Worm (Caenorhabditis elegans) whole organism, midembryonic: ENCODE results near the gene M6.11.
A peak's percentile ranks its signal among the peaks of the same experiment; 100 is the strongest.

ENCODE experiments used
- T22C8.4 ChIP-seq: fragments of 200-800 bp; sonication (Bioruptor generic); IDR thresholded peaks from 2 replicates; pipeline ENCODE4 v1.3.6; 2022; ENCODE audit warnings: missing genetic modification characterization, missing compliant biosample characterization
- cog-1 ChIP-seq: sonication (generic microtip); optimal IDR thresholded peaks from 2 replicates; lab custom pipeline; 2016; ENCODE audit warnings: missing genetic modification characterization, missing compliant biosample characterization
- flt-1 ChIP-seq: fragments of 200-800 bp; sonication (Bioruptor generic); IDR thresholded peaks from 2 replicates; pipeline ENCODE4 v1.3.6; 2022; ENCODE audit warnings: missing genetic modification characterization, missing compliant biosample characterization
- klf-2 ChIP-seq: fragments of 200-800 bp; sonication (Bioruptor generic); conservative IDR thresholded peaks from 2 replicates; pipeline ENCODE4 v1.3.6; 2022; ENCODE audit warnings: missing genetic modification reagents, missing genetic modification characterization, missing compliant biosample characterization
- med-1 ChIP-seq: sonication (generic microtip); optimal IDR thresholded peaks from 2 replicates; lab custom pipeline; 2017; ENCODE audit warnings: missing genetic modification characterization, mild to moderate bottlenecking, missing compliant biosample characterization, antibody characterized with exemption, missing genetic modification reagents; ENCODE audit not compliant: insufficient read depth
- ref-1 ChIP-seq: fragments of 200-800 bp; sonication (Bioruptor generic); conservative IDR thresholded peaks from 2 replicates; pipeline ENCODE4 v1.3.6; 2022; ENCODE audit warnings: missing genetic modification reagents, missing genetic modification characterization, missing compliant biosample characterization
- tab-1 ChIP-seq: fragments of 200-800 bp; sonication (Bioruptor generic); IDR thresholded peaks from 2 replicates; pipeline ENCODE4 v1.3.6; 2022; ENCODE audit warnings: missing genetic modification characterization, missing compliant biosample characterization
- ztf-23 ChIP-seq: fragments of 200-800 bp; sonication (Bioruptor generic); IDR thresholded peaks from 2 replicates; pipeline ENCODE4 v1.3.6; 2022; ENCODE audit warnings: missing genetic modification reagents, missing genetic modification characterization, missing compliant biosample characterization
- ztf-29 ChIP-seq: fragments of 200-800 bp; sonication (Bioruptor generic); IDR thresholded peaks from 2 replicates; pipeline ENCODE4 v1.3.6; 2022; ENCODE audit warnings: missing genetic modification reagents, missing genetic modification characterization, missing compliant biosample characterization

Gene M6.11

DNA sequence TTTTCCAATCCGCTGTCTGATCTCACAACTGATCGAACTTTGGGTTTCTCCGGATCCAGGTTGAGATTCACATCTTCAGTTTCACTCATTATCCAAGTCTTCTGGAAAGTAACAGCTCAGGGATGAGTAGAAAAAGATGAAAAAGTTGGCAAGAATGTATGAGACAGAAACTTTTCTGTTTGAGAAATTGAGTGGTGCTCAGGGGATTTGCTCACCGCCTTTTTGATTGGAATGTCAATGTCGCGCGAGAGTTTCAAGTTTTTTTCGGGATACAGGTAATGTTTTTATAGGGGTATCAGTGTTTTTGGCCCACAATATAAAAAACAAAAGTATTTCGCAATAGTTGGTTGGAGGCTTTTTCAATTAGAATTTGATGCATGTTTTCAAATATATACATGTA, 20.1 kb downstream of the M6.11 start, which contains the start of gene unc-96:
unc-96 (minus strand) TSS at position 101 of the 400 bp plus-strand sequence.
- TF ChIP-seq flt-1 (GFP tag; lab: Robert Waterston, UW) (no peak), ref-1 (GFP tag; lab: Robert Waterston, UW) (no peak), cog-1 (no peak), ztf-23 (GFP tag; lab: Robert Waterston, UW) (no peak), med-1 (no peak), ztf-29 (no peak), T22C8.4 (GFP tag; lab: Robert Waterston, UW) (no peak), klf-2 (no peak), tab-1 (GFP tag; lab: Robert Waterston, UW) (no peak)

DNA sequence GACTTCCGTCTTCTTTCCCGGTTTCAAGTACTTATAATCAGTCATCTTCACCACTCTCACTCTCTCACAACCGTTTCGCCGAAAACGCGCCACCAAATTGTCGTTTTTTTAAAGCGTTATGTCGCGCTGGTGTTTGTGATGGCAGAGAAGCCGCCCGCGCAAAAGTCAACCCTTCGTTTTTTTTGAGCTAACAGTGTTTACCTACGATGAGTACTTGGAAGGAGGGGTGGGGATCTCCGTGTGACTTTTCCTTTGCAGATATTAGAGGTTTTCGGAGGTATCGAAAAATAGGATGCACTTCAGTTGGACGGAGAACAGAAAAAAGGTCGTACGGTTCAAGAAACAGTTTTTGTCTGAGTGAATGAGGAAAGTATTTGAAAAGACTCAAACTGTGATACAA, 23.6 kb downstream of the M6.11 start:
- TF ChIP-seq T22C8.4 (GFP tag; lab: Robert Waterston, UW) = no peak
- TF ChIP-seq ztf-29 = no peak
- TF ChIP-seq klf-2 = no peak
- TF ChIP-seq tab-1 (GFP tag; lab: Robert Waterston, UW) = no peak
- TF ChIP-seq ref-1 (GFP tag; lab: Robert Waterston, UW) = no peak
- no peak for TF ChIP-seq ztf-23 (GFP tag; lab: Robert Waterston, UW)
- no peak for TF ChIP-seq cog-1
- TF ChIP-seq flt-1 (GFP tag; lab: Robert Waterston, UW) = no peak
- no peak for TF ChIP-seq med-1

DNA sequence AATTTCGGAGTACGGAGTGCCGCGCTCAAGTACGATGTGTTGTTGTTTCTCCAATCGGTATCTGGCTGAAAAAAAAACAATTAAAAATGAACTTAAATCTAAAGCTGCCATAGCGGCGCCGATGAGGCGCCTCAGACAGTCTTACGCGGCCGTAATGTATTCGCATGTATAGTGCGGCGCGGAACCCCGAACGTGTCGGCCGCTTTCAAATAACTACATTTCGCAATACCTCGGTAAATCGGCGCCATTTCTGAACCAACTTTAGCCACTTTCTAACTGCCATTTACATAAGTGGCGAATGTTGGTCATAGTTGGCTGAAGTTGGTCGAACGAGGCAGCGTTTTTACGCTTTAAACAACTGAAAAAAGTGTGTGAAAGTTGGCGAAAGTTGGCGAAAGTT, 28.6 kb downstream of the M6.11 start:
- no peak for TF ChIP-seq T22C8.4 (GFP tag; lab: Robert Waterston, UW)
- no peak for TF ChIP-seq tab-1 (GFP tag; lab: Robert Waterston, UW)
- no peak for TF ChIP-seq flt-1 (GFP tag; lab: Robert Waterston, UW)
- no peak for TF ChIP-seq ztf-29
- no peak for TF ChIP-seq ref-1 (GFP tag; lab: Robert Waterston, UW)
- no peak for TF ChIP-seq klf-2
- TF ChIP-seq cog-1 = no peak
- TF ChIP-seq ztf-23 (GFP tag; lab: Robert Waterston, UW) = no peak
- no peak for TF ChIP-seq med-1

DNA sequence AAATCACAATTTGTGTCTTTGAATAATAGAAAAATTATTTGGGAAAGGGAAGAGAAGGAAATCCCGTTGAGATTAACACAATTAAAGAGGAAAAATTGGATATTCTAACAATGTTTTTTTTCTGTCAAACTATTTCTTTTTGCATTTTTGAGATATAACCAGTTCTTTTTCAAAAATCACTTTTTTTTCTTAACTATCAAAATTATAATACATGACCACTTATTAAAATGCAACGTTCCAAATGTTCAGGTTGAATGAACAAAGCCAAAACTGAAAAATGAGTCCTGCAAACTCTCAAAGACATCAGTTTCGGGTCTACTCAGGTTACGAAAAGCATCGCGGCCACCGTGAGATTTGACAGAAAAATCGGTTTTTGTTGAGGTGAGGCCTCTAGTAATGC, 31.8 kb downstream of the M6.11 start:
- no peak for TF ChIP-seq ref-1 (GFP tag; lab: Robert Waterston, UW)
- TF ChIP-seq tab-1 (GFP tag; lab: Robert Waterston, UW) = no peak
- TF ChIP-seq flt-1 (GFP tag; lab: Robert Waterston, UW) = no peak
- TF ChIP-seq ztf-23 (GFP tag; lab: Robert Waterston, UW) = no peak
- TF ChIP-seq ztf-29 = no peak
- no peak for TF ChIP-seq med-1
- no peak for TF ChIP-seq klf-2
- TF ChIP-seq T22C8.4 (GFP tag; lab: Robert Waterston, UW) = no peak
- TF ChIP-seq cog-1 = no peak

DNA sequence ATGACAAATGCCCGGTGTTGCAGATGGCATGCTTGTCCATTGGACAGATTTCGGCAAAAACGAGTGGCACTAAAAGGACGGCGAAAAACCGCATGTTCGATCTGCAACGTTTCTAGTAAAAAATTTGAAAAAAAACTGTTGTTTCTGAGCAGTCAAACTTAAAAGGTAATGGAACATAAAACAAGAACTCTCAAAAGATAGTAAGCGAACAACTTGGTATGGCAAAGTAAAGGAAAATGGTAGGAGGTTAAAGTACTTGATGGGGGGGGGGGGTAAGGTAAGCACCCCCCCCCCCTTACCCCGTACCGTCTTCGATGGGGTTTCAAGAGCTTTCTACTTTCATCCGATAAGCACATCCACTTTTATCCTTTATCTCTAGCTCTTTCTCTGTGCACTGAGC, 32.9 kb downstream of the M6.11 start, which contains the start of gene F13C5.5:
F13C5.5 (minus strand) TSS at position 101 of the 400 bp plus-strand sequence.
- no peak for TF ChIP-seq med-1
- TF ChIP-seq T22C8.4 (GFP tag; lab: Robert Waterston, UW) = no peak
- TF ChIP-seq klf-2 = no peak
- no peak for TF ChIP-seq ztf-23 (GFP tag; lab: Robert Waterston, UW)
- TF ChIP-seq flt-1 (GFP tag; lab: Robert Waterston, UW) = no peak
- no peak for TF ChIP-seq ztf-29
- no peak for TF ChIP-seq ref-1 (GFP tag; lab: Robert Waterston, UW)
- no peak for TF ChIP-seq cog-1
- TF ChIP-seq tab-1 (GFP tag; lab: Robert Waterston, UW) = no peak

DNA sequence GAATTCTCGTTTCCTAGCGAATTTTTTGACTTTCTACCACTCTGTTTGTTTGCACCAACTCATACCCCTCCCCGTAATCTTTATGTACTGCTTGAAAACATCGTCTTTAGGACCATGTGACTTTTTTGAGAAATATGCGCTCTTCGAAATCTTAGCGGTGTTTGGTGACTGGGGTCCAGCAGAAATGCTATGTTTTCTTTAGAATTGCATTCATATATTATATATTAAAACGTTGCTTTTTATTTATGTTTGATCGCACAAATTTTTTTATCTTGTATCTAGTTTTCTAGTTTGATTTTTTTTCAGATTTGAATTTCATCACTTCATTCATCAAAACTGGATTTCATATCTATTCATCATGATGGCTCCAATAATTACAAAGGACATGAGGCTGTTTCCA, 39.5 kb downstream of the M6.11 start, which contains the start of gene F13C5.1:
F13C5.1 (plus strand) TSS at position 301 of the 400 bp plus-strand sequence.
- TF ChIP-seq klf-2 = no peak
- no peak for TF ChIP-seq ref-1 (GFP tag; lab: Robert Waterston, UW)
- no peak for TF ChIP-seq tab-1 (GFP tag; lab: Robert Waterston, UW)
- TF ChIP-seq med-1 = no peak
- TF ChIP-seq T22C8.4 (GFP tag; lab: Robert Waterston, UW) = no peak
- TF ChIP-seq ztf-23 (GFP tag; lab: Robert Waterston, UW) = no peak
- TF ChIP-seq cog-1 = no peak
- no peak for TF ChIP-seq flt-1 (GFP tag; lab: Robert Waterston, UW)
- no peak for TF ChIP-seq ztf-29

DNA sequence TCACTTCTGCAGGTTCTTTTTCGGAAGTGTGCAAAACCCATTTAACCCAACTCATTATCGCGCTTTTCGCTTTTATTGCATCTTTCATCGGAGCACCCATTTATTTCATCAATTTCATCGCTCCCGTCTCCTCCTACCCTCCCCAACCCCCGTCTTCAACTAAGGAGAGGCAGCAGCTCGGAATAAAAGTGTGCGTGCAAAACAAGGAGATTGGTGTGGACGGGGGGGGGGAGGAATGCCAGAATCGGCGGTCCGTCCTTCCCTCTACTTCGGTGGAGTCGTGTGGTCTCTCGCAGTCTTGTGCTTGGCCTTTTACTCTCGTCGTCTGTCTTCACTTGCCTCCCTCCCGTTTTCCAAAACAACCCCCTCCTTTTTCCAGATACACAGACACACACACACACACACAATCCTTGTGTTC, 40.0 kb downstream of the M6.11 start:
- TF ChIP-seq ztf-23 (GFP tag; lab: Robert Waterston, UW) (peak; percentile 58; the same call in 1 of the 2 replicates), flt-1 (GFP tag; lab: Robert Waterston, UW) (peak; percentile 73), tab-1 (GFP tag; lab: Robert Waterston, UW) (0 out of 2 replicates have a peak, but pooled peaks have one; percentile 69), ref-1 (GFP tag; lab: Robert Waterston, UW) (no peak)

DNA sequence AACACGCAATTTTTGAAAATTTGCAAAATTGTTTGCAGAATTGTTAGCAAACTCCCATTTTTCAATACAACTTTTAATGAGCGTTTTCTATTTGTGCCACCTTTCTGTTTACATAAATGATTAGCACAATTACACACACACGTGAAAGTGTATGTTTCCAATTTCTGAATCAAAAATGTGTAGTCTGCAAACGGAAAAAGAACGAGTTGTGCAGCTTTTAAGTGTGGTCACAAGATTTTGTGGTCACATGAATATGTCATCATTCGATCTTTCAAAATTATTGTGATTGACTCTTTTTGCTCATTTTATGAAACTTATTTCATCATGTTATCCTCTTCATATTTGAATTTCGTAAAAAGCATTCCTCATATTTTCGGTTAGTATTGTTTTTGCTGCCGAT, 40.7 kb downstream of the M6.11 start:
- no peak for TF ChIP-seq flt-1 (GFP tag; lab: Robert Waterston, UW)
- TF ChIP-seq cog-1 = no peak
- no peak for TF ChIP-seq klf-2
- TF ChIP-seq ztf-23 (GFP tag; lab: Robert Waterston, UW) = no peak
- no peak for TF ChIP-seq ref-1 (GFP tag; lab: Robert Waterston, UW)
- no peak for TF ChIP-seq med-1
- no peak for TF ChIP-seq tab-1 (GFP tag; lab: Robert Waterston, UW)
- TF ChIP-seq T22C8.4 (GFP tag; lab: Robert Waterston, UW) = no peak
- TF ChIP-seq ztf-29 = no peak

DNA sequence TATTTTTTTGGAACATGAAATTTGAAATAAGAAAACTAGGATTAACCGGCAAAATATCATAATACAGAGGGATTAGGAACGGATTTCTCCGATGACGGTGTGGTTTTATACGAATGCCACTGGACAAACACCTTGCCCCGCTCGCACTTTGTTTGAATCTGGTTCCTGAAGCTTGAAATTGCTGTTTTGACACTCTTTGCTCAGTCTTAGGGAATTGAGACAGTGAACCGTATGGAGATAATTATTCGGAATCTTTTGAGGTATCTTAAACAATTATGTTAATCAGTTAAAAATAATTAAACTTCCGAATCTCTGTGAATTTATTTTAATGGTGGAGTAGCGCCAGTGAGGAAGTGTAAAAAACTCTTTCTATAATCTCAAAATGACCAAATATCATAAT, 41.9 kb downstream of the M6.11 start, which contains the start of gene F13C5.3:
F13C5.3 (minus strand) TSS at position 101 of the 400 bp plus-strand sequence.
- TF ChIP-seq cog-1 (no peak), ref-1 (GFP tag; lab: Robert Waterston, UW) (no peak), ztf-29 (no peak), ztf-23 (GFP tag; lab: Robert Waterston, UW) (no peak), tab-1 (GFP tag; lab: Robert Waterston, UW) (no peak), klf-2 (no peak)

DNA sequence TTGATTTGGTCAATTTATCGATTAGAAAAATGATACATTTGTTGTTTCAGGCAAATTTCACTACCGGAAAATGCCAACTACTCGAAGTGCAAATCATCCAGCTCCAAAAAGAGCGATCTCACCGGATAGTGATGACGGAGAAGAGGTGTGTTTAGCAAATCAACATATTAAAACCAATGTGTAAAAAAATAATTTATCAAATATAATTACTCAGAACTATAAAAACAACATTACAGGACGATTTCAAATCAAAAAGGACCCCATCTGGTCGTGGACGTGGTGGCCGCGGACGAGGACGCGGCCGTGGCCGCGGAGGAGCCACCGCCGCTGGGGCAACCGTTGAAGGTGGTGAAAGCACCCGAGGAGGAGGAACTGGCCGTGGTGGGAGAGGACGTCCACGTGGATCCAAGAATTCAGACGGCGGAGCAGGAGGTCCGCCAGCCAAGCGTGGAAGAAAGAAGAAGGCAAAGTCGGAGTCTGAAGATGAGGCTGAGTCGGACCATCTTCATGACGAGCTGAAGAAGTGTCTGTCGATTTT, 47.4 kb downstream of the M6.11 start, which contains the start of gene F13C5.2:
F13C5.2 (plus strand) TSS at position 51 of the 538 bp plus-strand sequence.
- TF ChIP-seq flt-1 (GFP tag; lab: Robert Waterston, UW) (no peak), tab-1 (GFP tag; lab: Robert Waterston, UW) (peak; percentile 63; the same call in 1 of the 2 replicates)
